Fruit fly (Drosophila melanogaster): ENCODE measurements around the gene Trmt61.
A peak's percentile ranks its signal among the peaks of the same experiment; 100 is the strongest.

Gene Trmt61

dm6 chr3R:26014262-26014833 lies 44.9 kb upstream of the Trmt61 start, which contains the start of gene Kaz-m1 (continued):
- TF ChIP-seq CG12744 (GFP tag; optimal IDR thresholded peaks at IDR 0.05) (no peak), GATAe (GFP tag; conservative IDR thresholded peaks at IDR 0.05) (peak; percentile 57), CG10267 (tag; optimal IDR thresholded peaks at IDR 0.05) (peak; percentile 66), odd (GFP tag; optimal IDR thresholded peaks at IDR 0.05) (peak; percentile 7), onecut (GFP tag; IDR thresholded peaks at IDR 0.05) (no peak), dan (GFP tag; IDR thresholded peaks at IDR 0.05) (no peak), CG17361 (GFP tag; IDR thresholded peaks at IDR 0.05) (peak; percentile 76), CoRest (tag; optimal IDR thresholded peaks at IDR 0.05) (peak; percentile 77), CG8924 (tag; optimal IDR thresholded peaks at IDR 0.05) (peak; percentile 70), unpg (GFP tag; optimal IDR thresholded peaks at IDR 0.05) (peak; percentile 59), CG11695 (GFP tag; IDR thresholded peaks at IDR 0.05) (peak; percentile 59; the same call in 1 of the 3 replicates), slbo (GFP tag; IDR thresholded peaks at IDR 0.05) (peak; percentile 50; the same call in 1 of the 2 replicates), CG12659 (GFP tag; optimal IDR thresholded peaks at IDR 0.05) (peak; percentile 22), fru (optimal IDR thresholded peaks at IDR 0.05) (no peak), kni (GFP tag; optimal IDR thresholded peaks at IDR 0.05) (no peak), Spps (tag; optimal IDR thresholded peaks at IDR 0.05) (peak; percentile 38), lmd (GFP tag; IDR thresholded peaks at IDR 0.05) (no peak), CG11504 (tag; optimal IDR thresholded peaks at IDR 0.05) (peak; percentile 72), BtbVII (GFP tag; optimal IDR thresholded peaks at IDR 0.05) (peak; percentile 43), CG1529 (GFP tag; optimal IDR thresholded peaks at IDR 0.05) (peak; percentile 33), D (optimal IDR thresholded peaks at IDR 0.05) (no peak), D (GFP tag; optimal IDR thresholded peaks at IDR 0.05) (peak; percentile 17), prd (optimal IDR thresholded peaks at IDR 0.05) (no peak), prd (GFP tag; IDR thresholded peaks at IDR 0.05) (peak; percentile 58; the same call in 2 of the 3 replicates), CG1647 (GFP tag; optimal IDR thresholded peaks at IDR 0.05) (no peak), slou (GFP tag; optimal IDR thresholded peaks at IDR 0.05) (no peak), Hr51 (GFP tag; optimal IDR thresholded peaks at IDR 0.05) (peak in 1 of 2 experiments; percentile 66), CG2202 (tag; optimal IDR thresholded peaks at IDR 0.05) (no peak), CG8388 (GFP tag; optimal IDR thresholded peaks at IDR 0.05) (peak; percentile 42), Gug (GFP tag; IDR thresholded peaks at IDR 0.05) (no peak), Deaf1 (tag; optimal IDR thresholded peaks at IDR 0.05) (peak; percentile 56), dmrt99B (tag; optimal IDR thresholded peaks at IDR 0.05) (peak; percentile 58), CG17359 (tag; optimal IDR thresholded peaks at IDR 0.05) (peak; percentile 59), CG32532 (GFP tag; IDR thresholded peaks at IDR 0.05) (peak; percentile 45; the same call in 1 of the 2 replicates), CG13424 (tag; optimal IDR thresholded peaks at IDR 0.05) (peak; percentile 61), CG14014 (GFP tag; IDR thresholded peaks at IDR 0.05) (peak; percentile 35; the same call in 1 of the 2 replicates), Oli (tag; optimal IDR thresholded peaks at IDR 0.05) (peak; percentile 65), Eip74EF (GFP tag; optimal IDR thresholded peaks at IDR 0.05) (peak in 1 of 2 experiments; percentile 42), oc (tag; optimal IDR thresholded peaks at IDR 0.05) (peak; percentile 17), ftz-f1 (GFP tag; optimal IDR thresholded peaks at IDR 0.05) (no peak), zfh1 (GFP tag; IDR thresholded peaks at IDR 0.05) (no peak), CG2712 (tag; optimal IDR thresholded peaks at IDR 0.05) (peak; percentile 81), gcm (GFP tag; optimal IDR thresholded peaks at IDR 0.05) (peak; percentile 58)
